Fruit fly (Drosophila melanogaster) whole organism, embryonic: ENCODE measurements around the gene Cep135.

ENCODE experiments used
- CG15269 ChIP-seq: fragments of 200-800 bp; sonication (Bioruptor generic); optimal IDR thresholded peaks from 2 replicates; lab custom pipeline; 2018; ENCODE audit warnings: missing biosample characterization, mild to moderate bottlenecking, missing genetic modification characterization, moderate library complexity
- CG3847 ChIP-seq: fragments of 200-800 bp; sonication (Bioruptor generic); IDR thresholded peaks from 2 replicates; pipeline ENCODE4 v1.3.6; 2022; ENCODE audit warnings: missing biosample characterization, missing genetic modification characterization
- CG5180 ChIP-seq: fragments of 200-800 bp; sonication (Bioruptor generic); optimal IDR thresholded peaks from 3 replicates; lab custom pipeline; 2017; ENCODE audit warnings: missing biosample characterization, missing genetic modification characterization, mild to moderate bottlenecking, moderate library complexity, missing genetic modification reagents
- Gsc ChIP-seq: fragments of 200-800 bp; sonication (Bioruptor generic); IDR thresholded peaks from 2 replicates; pipeline ENCODE4 v1.3.6; 2022; ENCODE audit warnings: missing biosample characterization, missing genetic modification characterization
- Sox100B ChIP-seq: fragments of 200-800 bp; sonication (Bioruptor generic); optimal IDR thresholded peaks from 3 replicates; lab custom pipeline; 2018; ENCODE audit warnings: missing biosample characterization, mild to moderate bottlenecking, missing genetic modification characterization

DNA sequence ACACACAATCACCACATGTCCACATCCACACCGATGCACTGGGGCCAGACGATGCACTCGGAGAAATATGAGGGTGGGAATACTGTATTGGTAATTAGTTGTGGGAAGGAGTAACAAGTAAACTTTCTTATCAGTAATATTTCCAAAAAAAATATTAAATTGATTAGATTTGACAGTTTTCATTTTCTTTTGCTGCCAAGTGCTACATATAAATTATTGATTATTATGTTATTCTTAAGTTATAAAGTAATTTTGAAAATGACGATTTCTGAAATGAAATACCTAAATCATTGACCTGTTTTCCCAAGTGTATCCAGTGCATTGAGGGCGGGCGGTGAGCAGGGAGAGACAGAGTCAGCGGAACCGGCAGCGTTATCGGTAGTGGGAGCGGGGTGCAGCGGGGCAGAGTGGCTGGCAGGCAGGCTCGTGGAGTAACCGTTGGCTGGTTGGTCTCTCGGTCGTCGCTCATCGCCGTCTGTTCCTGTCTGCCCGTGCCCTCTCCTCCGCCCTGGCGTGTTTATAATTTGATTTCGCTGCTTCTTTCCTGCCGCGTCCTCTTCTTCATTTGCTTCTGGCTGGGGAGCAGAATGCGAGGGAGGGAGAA lies 8.7 kb upstream of the Cep135 start:
- no peak for TF ChIP-seq Gsc
- TF ChIP-seq CG3847 (GFP tag; lab: Robert Waterston, UW), result no peak
- TF ChIP-seq CG5180 (GFP tag; lab: Kevin White, UChicago), result no peak
- TF ChIP-seq CG15269 (tag; lab: Kevin White, UChicago), result no peak
- TF ChIP-seq Sox100B (GFP tag; lab: Kevin White, UChicago), result peak; percentile 75
